Fruit fly (Drosophila melanogaster) whole organism, embryonic: ENCODE data around the gene Acyp.

Experiments used
- ATbp ChIP-seq: fragments of 200-800 bp; sonication (Bioruptor generic); optimal IDR thresholded peaks from 2 replicates; lab custom pipeline; 2017; ENCODE audit warnings: missing biosample characterization, mild to moderate bottlenecking, missing genetic modification characterization, missing genetic modification reagents
- Antp ChIP-seq: fragments of 200-800 bp; sonication (Bioruptor generic); optimal IDR thresholded peaks from 3 replicates; lab custom pipeline; 2016; ENCODE audit warnings: missing biosample characterization, missing genetic modification characterization
- Bdp1 ChIP-seq: fragments of 200-800 bp; sonication (Bioruptor generic); optimal IDR thresholded peaks from 3 replicates; lab custom pipeline; 2016; ENCODE audit warnings: missing biosample characterization, missing genetic modification characterization
- BtbVII ChIP-seq: fragments of 200-800 bp; sonication (Bioruptor generic); optimal IDR thresholded peaks from 3 replicates; lab custom pipeline; 2017; ENCODE audit warnings: missing biosample characterization, mild to moderate bottlenecking, missing genetic modification characterization
- CG10543 ChIP-seq: fragments of 200-800 bp; sonication (Bioruptor generic); optimal IDR thresholded peaks from 3 replicates; lab custom pipeline; 2017; ENCODE audit warnings: missing biosample characterization, mild to moderate bottlenecking, missing genetic modification characterization, moderate library complexity
- CG11560 ChIP-seq: fragments of 200-800 bp; sonication (Bioruptor generic); IDR thresholded peaks from 3 replicates; pipeline ENCODE4 v1.3.6; 2022; ENCODE audit warnings: missing biosample characterization, missing genetic modification characterization
- CG15601 ChIP-seq: fragments of 200-800 bp; sonication (Bioruptor generic); optimal IDR thresholded peaks from 3 replicates; lab custom pipeline; 2019; ENCODE audit warnings: missing biosample characterization, mild to moderate bottlenecking, missing genetic modification characterization, moderate library complexity
- CG16863 ChIP-seq: fragments of 200-800 bp; sonication (Bioruptor generic); optimal IDR thresholded peaks from 3 replicates; lab custom pipeline; 2016; ENCODE audit warnings: missing biosample characterization, missing genetic modification characterization
- CG17385 ChIP-seq: fragments of 200-800 bp; sonication (Bioruptor generic); optimal IDR thresholded peaks from 3 replicates; lab custom pipeline; 2018; ENCODE audit warnings: missing biosample characterization, mild to moderate bottlenecking, missing genetic modification characterization
- CG2199 ChIP-seq: fragments of 200-800 bp; sonication (Bioruptor generic); IDR thresholded peaks from 3 replicates; pipeline ENCODE4 v1.3.6; 2022; ENCODE audit warnings: missing biosample characterization, missing genetic modification characterization
- CG2678 ChIP-seq: fragments of 200-800 bp; sonication (Bioruptor generic); optimal IDR thresholded peaks from 3 replicates; lab custom pipeline; 2019; ENCODE audit warnings: missing biosample characterization, mild to moderate bottlenecking, missing genetic modification characterization, moderate library complexity
- CG31441 ChIP-seq: fragments of 200-800 bp; sonication (Bioruptor generic); IDR thresholded peaks from 2 replicates; pipeline ENCODE4 v1.3.6; 2022; ENCODE audit warnings: missing biosample characterization, missing genetic modification characterization
- CG3407 ChIP-seq: fragments of 200-800 bp; sonication (Bioruptor generic); optimal IDR thresholded peaks from 2 replicates; lab custom pipeline; 2018; ENCODE audit warnings: missing biosample characterization, mild to moderate bottlenecking, missing genetic modification characterization
- CG42726 ChIP-seq: fragments of 200-800 bp; sonication (Bioruptor generic); IDR thresholded peaks from 2 replicates; pipeline ENCODE4 v1.3.6; 2022; ENCODE audit warnings: missing biosample characterization, missing genetic modification characterization; ENCODE audit not compliant: partially characterized antibody
- CG6254 ChIP-seq: fragments of 200-800 bp; sonication (Bioruptor generic); optimal IDR thresholded peaks from 3 replicates; lab custom pipeline; 2017; ENCODE audit warnings: mild to moderate bottlenecking, missing biosample characterization, missing genetic modification reagents, missing genetic modification characterization
- CG7372 ChIP-seq: fragments of 200-800 bp; sonication (Bioruptor generic); IDR thresholded peaks from 2 replicates; pipeline ENCODE4 v1.3.6; 2022; ENCODE audit warnings: missing biosample characterization, missing genetic modification characterization
- CG7963 ChIP-seq: fragments of 200-800 bp; sonication (Bioruptor generic); IDR thresholded peaks from 3 replicates; pipeline ENCODE4 v1.3.6; 2022; ENCODE audit warnings: missing biosample characterization, missing genetic modification characterization; ENCODE audit not compliant: partially characterized antibody
- CkIIα-i1 ChIP-seq: fragments of 200-800 bp; sonication (Bioruptor generic); IDR thresholded peaks from 2 replicates; pipeline ENCODE4 v1.3.6; 2022; ENCODE audit warnings: missing biosample characterization, missing genetic modification characterization
- Dip3 ChIP-seq: fragments of 200-800 bp; sonication (Bioruptor generic); optimal IDR thresholded peaks from 3 replicates; lab custom pipeline; 2016; ENCODE audit warnings: missing biosample characterization, missing genetic modification characterization
- HHEX ChIP-seq: fragments of 200-800 bp; sonication (Bioruptor generic); optimal IDR thresholded peaks from 3 replicates; lab custom pipeline; 2017; ENCODE audit warnings: missing biosample characterization, mild to moderate bottlenecking, missing genetic modification characterization, missing genetic modification reagents
- Hmr ChIP-seq: fragments of 200-800 bp; sonication (Bioruptor generic); optimal IDR thresholded peaks from 3 replicates; lab custom pipeline; 2017; ENCODE audit warnings: mild to moderate bottlenecking, missing biosample characterization, missing genetic modification reagents, missing genetic modification characterization
- MTF-1 ChIP-seq: fragments of 200-800 bp; sonication (Bioruptor generic); optimal IDR thresholded peaks from 2 replicates; lab custom pipeline; 2018; ENCODE audit warnings: missing biosample characterization, mild to moderate bottlenecking, missing genetic modification characterization, borderline replicate concordance
- Med ChIP-seq: fragments of 200-800 bp; sonication (Bioruptor generic); peaks from one replicate; lab custom pipeline; 2016; ENCODE audit warnings: missing biosample characterization, missing genetic modification characterization, mild to moderate bottlenecking, inconsistent platforms, moderate library complexity
- Opbp ChIP-seq: fragments of 200-800 bp; sonication (Bioruptor generic); IDR thresholded peaks from 3 replicates; pipeline ENCODE4 v1.3.6; 2022; ENCODE audit warnings: missing biosample characterization, missing genetic modification characterization; ENCODE audit not compliant: partially characterized antibody
- Pdp1 ChIP-seq, 2 experiments: fragments of 200-800 bp; sonication (Bioruptor generic); optimal IDR thresholded peaks; 3 replicates each; lab custom pipeline; 2016; ENCODE audit warnings: missing biosample characterization in 2 of 2, missing genetic modification characterization in 2 of 2, mild to moderate bottlenecking in 1 of 2, moderate library complexity in 1 of 2
- Sox100B ChIP-seq: fragments of 200-800 bp; sonication (Bioruptor generic); optimal IDR thresholded peaks from 3 replicates; lab custom pipeline; 2018; ENCODE audit warnings: missing biosample characterization, mild to moderate bottlenecking, missing genetic modification characterization
- Tbp ChIP-seq: fragments of >200 bp; optimal IDR thresholded peaks from 2 replicates; lab custom pipeline; 2018; ENCODE audit warnings: missing biosample characterization, missing genetic modification characterization
- Vsx1 ChIP-seq: fragments of 200-800 bp; sonication (Bioruptor generic); optimal IDR thresholded peaks from 2 replicates; lab custom pipeline; 2017; ENCODE audit warnings: missing biosample characterization, mild to moderate bottlenecking, missing genetic modification characterization, missing genetic modification reagents
- YL-1 ChIP-seq: fragments of 200-800 bp; sonication (Bioruptor generic); optimal IDR thresholded peaks from 3 replicates; lab custom pipeline; 2017; ENCODE audit warnings: missing biosample characterization, mild to moderate bottlenecking, missing genetic modification characterization
- bab2 ChIP-seq: fragments of 200-800 bp; sonication (Bioruptor generic); optimal IDR thresholded peaks from 2 replicates; lab custom pipeline; 2016; ENCODE audit warnings: missing biosample characterization, missing genetic modification characterization
- exex ChIP-seq: fragments of 200-800 bp; sonication (Bioruptor generic); optimal IDR thresholded peaks from 4 replicates; lab custom pipeline; 2018; ENCODE audit warnings: missing biosample characterization, mild to moderate bottlenecking, missing genetic modification characterization, moderate library complexity
- gcm ChIP-seq: fragments of 200-800 bp; sonication (Bioruptor generic); optimal IDR thresholded peaks from 2 replicates; lab custom pipeline; 2019; ENCODE audit warnings: missing biosample characterization, mild to moderate bottlenecking, missing genetic modification characterization, moderate library complexity
- grn ChIP-seq: fragments of 200-800 bp; sonication (Bioruptor generic); optimal IDR thresholded peaks from 3 replicates; lab custom pipeline; 2017; ENCODE audit warnings: missing biosample characterization, missing genetic modification characterization
- jing ChIP-seq: fragments of 200-800 bp; sonication (Bioruptor generic); optimal IDR thresholded peaks from 2 replicates; lab custom pipeline; 2018; ENCODE audit warnings: missing biosample characterization, mild to moderate bottlenecking, missing genetic modification characterization
- lab ChIP-seq: fragments of 200-800 bp; sonication (Bioruptor generic); optimal IDR thresholded peaks from 3 replicates; lab custom pipeline; 2017; ENCODE audit warnings: missing biosample characterization, missing genetic modification characterization, mild to moderate bottlenecking, moderate library complexity, missing genetic modification reagents
- lov ChIP-seq, 2 experiments: fragments of 200-800 bp in 1 of 2; fragments of >200 bp in 1 of 2; sonication (Bioruptor generic) in 1 of 2; IDR thresholded peaks in 1 of 2; optimal IDR thresholded peaks in 1 of 2; 2 replicates in 1 of 2; 3 replicates in 1 of 2; pipeline versions ENCODE4 v1.3.6 to Lab custom; 2017 to 2022; ENCODE audit warnings: missing biosample characterization in 1 of 2, missing genetic modification characterization in 1 of 2
- nom ChIP-seq: fragments of 200-800 bp; sonication (Bioruptor generic); optimal IDR thresholded peaks from 2 replicates; lab custom pipeline; 2017; ENCODE audit warnings: missing biosample characterization, missing genetic modification characterization, mild to moderate bottlenecking, moderate library complexity, missing genetic modification reagents
- pan ChIP-seq, 4 experiments: fragments of >200 bp in 3 of 4; fragments of 200-800 bp in 1 of 4; sonication (Bioruptor generic) in 1 of 4; optimal IDR thresholded peaks in 3 of 4; IDR thresholded peaks in 1 of 4; 2 replicates each; pipeline versions ENCODE4 v1.3.6 to Lab custom; 2017 to 2022; ENCODE audit warnings: missing biosample characterization in 2 of 4, missing genetic modification characterization in 2 of 4, mixed read lengths in 1 of 4
- phol ChIP-seq: fragments of 200-800 bp; sonication (Bioruptor generic); optimal IDR thresholded peaks from 3 replicates; lab custom pipeline; 2018; ENCODE audit warnings: missing biosample characterization, mild to moderate bottlenecking, missing genetic modification characterization, moderate library complexity
- ro ChIP-seq: fragments of 200-800 bp; sonication (Bioruptor generic); IDR thresholded peaks from 2 replicates; pipeline ENCODE4 v1.3.6; 2022; ENCODE audit warnings: missing biosample characterization, missing genetic modification characterization
- salm ChIP-seq: fragments of 200-800 bp; sonication (Bioruptor generic); optimal IDR thresholded peaks from 2 replicates; lab custom pipeline; 2018; ENCODE audit warnings: missing biosample characterization, mild to moderate bottlenecking, missing genetic modification characterization
- sens ChIP-seq: fragments of 200-800 bp; sonication (Bioruptor generic); peaks from one replicate; lab custom pipeline; 2016; ENCODE audit warnings: missing biosample characterization, missing genetic modification characterization
- sens-2 ChIP-seq: fragments of 200-800 bp; sonication (Bioruptor generic); IDR thresholded peaks from 2 replicates; pipeline ENCODE4 v1.3.6; 2022; ENCODE audit warnings: missing biosample characterization, missing genetic modification characterization
- stwl ChIP-seq: fragments of 200-800 bp; sonication (Bioruptor generic); optimal IDR thresholded peaks from 3 replicates; lab custom pipeline; 2018; ENCODE audit warnings: missing biosample characterization, mild to moderate bottlenecking, missing genetic modification characterization, moderate library complexity
- sug ChIP-seq: fragments of 200-800 bp; optimal IDR thresholded peaks from 2 replicates; lab custom pipeline; 2019; ENCODE audit warnings: missing biosample characterization, mild to moderate bottlenecking, missing genetic modification characterization, moderate library complexity

Gene Acyp

dm6 chr2L:13886326-13887073 is 25.4 kb upstream of the Acyp start:
- TF ChIP-seq CG6254 (GFP tag; lab: Kevin White, UChicago) = peak; percentile 10
- TF ChIP-seq exex = peak; percentile 59
- TF ChIP-seq ATbp (GFP tag; lab: Kevin White, UChicago) = peak; percentile 30
- peak; percentile 18 for TF ChIP-seq lab (GFP tag; lab: Kevin White, UChicago)
- TF ChIP-seq BtbVII (GFP tag; lab: Kevin White, UChicago) = peak; percentile 40
- peak; percentile 50 for TF ChIP-seq sens
- TF ChIP-seq salm (tag; lab: Kevin White, UChicago) = peak; percentile 23
- peak; percentile 99 for TF ChIP-seq CG2199 (GFP tag; lab: Robert Waterston, UW)
- TF ChIP-seq Pdp1 (GFP tag; optimal IDR thresholded peaks at IDR 0.05; lab: Kevin White, UChicago) = peak in 1 of 2 experiments; percentile 19
- peak; percentile 35 for TF ChIP-seq nom (GFP tag; lab: Kevin White, UChicago)
- TF ChIP-seq CG17385 (GFP tag; lab: Kevin White, UChicago) = peak; percentile 13
- TF ChIP-seq CG10543 (GFP tag; lab: Kevin White, UChicago) = peak; percentile 19
- no peak for TF ChIP-seq CG31441 (GFP tag; lab: Robert Waterston, UW)
- peak; percentile 5 for TF ChIP-seq MTF-1
- peak; percentile 19 for TF ChIP-seq CG2678 (tag; lab: Kevin White, UChicago)
- no peak for TF ChIP-seq phol (tag; lab: Kevin White, UChicago)
- TF ChIP-seq CG15601 (tag; lab: Kevin White, UChicago) = peak; percentile 14
- TF ChIP-seq gcm = peak; percentile 5
- TF ChIP-seq sug = peak; percentile 62
- TF ChIP-seq CG42726 (GFP tag; lab: Robert Waterston, UW) = no peak
- peak; percentile 24; the same call in 1 of the 2 replicates for TF ChIP-seq sens-2 (GFP tag; lab: Robert Waterston, UW)
- TF ChIP-seq pan (optimal IDR thresholded peaks at IDR 0.05; lab: Kevin White, UChicago) = no peak
- TF ChIP-seq pan (GFP tag; optimal IDR thresholded peaks at IDR 0.05 in 1 of 2, IDR thresholded peaks at IDR 0.05 in 1 of 2) = no peak
- TF ChIP-seq Vsx1 (GFP tag; lab: Kevin White, UChicago) = peak; percentile 17
- TF ChIP-seq HHEX (GFP tag; lab: Kevin White, UChicago) = peak; percentile 3
- TF ChIP-seq Sox100B = peak; percentile 8
- no peak for TF ChIP-seq bab2 (GFP tag; lab: Kevin White, UChicago)
- TF ChIP-seq jing (GFP tag; lab: Kevin White, UChicago) = no peak
- peak; percentile 62 for TF ChIP-seq grn (GFP tag; lab: Kevin White, UChicago)
- TF ChIP-seq Med = peak; percentile 49
- no peak for TF ChIP-seq CG16863 (GFP tag; lab: Kevin White, UChicago)

dm6 chr2L:13889934-13890333 is 21.9 kb upstream of the Acyp start:
- TF ChIP-seq YL-1 (GFP tag; lab: Kevin White, UChicago) (no peak), Antp (GFP tag; lab: Kevin White, UChicago) (no peak), Pdp1 (GFP tag; optimal IDR thresholded peaks at IDR 0.05; lab: Kevin White, UChicago) (peak in 1 of 2 experiments; percentile 82), Tbp (GFP tag; lab: Kevin White, UChicago) (no peak), CG7372 (GFP tag; lab: Robert Waterston, UW) (no peak), Dip3 (GFP tag; lab: Kevin White, UChicago) (no peak)

DNA sequence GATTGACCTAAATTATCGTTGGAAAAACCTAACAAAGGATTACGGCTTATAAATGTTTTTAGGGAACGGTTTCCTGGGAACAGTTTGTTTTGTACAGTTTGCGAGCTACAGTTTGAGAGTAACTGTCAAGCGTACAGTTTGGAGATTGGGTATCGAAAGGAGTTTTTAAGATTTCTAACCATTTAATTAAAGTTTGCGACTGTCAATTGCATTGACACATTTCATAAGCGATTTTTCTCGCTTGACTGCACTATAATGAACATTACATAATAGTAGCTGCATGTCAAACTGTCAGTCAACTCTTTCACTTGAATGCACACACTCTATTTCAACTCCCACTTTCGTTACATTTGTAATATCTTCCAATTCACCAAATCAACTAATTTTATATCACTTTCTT is 19.1 kb upstream of the Acyp start:
- TF ChIP-seq CG3407 (GFP tag; lab: Kevin White, UChicago) = no peak
- TF ChIP-seq CG2678 (tag; lab: Kevin White, UChicago) = no peak
- no peak for TF ChIP-seq Hmr (GFP tag; lab: Kevin White, UChicago)
- no peak for TF ChIP-seq CkIIα-i1 (GFP tag; lab: Robert Waterston, UW)
- no peak for TF ChIP-seq ro
- no peak for TF ChIP-seq CG11560 (tag; lab: Robert Waterston, UW)
- TF ChIP-seq CG7963 (GFP tag; lab: Robert Waterston, UW) = 0 out of 3 replicates have a peak, but pooled peaks have one; percentile 43
- peak; percentile 34; the same call in 1 of the 3 replicates for TF ChIP-seq Opbp (GFP tag; lab: Robert Waterston, UW)
- TF ChIP-seq Bdp1 (GFP tag; lab: Kevin White, UChicago) = no peak
- TF ChIP-seq lov (optimal IDR thresholded peaks at IDR 0.05; lab: Kevin White, UChicago) = peak; percentile 84
- no peak for TF ChIP-seq lov (GFP tag; IDR thresholded peaks at IDR 0.05; lab: Robert Waterston, UW)
- peak; percentile 27 for TF ChIP-seq stwl (tag; lab: Kevin White, UChicago)
